Worm (Caenorhabditis elegans) whole organism, midembryonic: Measurements from ENCODE around the gene Y49F6A.12.

ENCODE experiments used
- T22C8.4 ChIP-seq: fragments of 200-800 bp; sonication (Bioruptor generic); IDR thresholded peaks from 2 replicates; pipeline ENCODE4 v1.3.6; 2022; ENCODE audit warnings: missing genetic modification characterization, missing compliant biosample characterization
- cog-1 ChIP-seq: sonication (generic microtip); optimal IDR thresholded peaks from 2 replicates; lab custom pipeline; 2016; ENCODE audit warnings: missing genetic modification characterization, missing compliant biosample characterization
- flt-1 ChIP-seq: fragments of 200-800 bp; sonication (Bioruptor generic); IDR thresholded peaks from 2 replicates; pipeline ENCODE4 v1.3.6; 2022; ENCODE audit warnings: missing genetic modification characterization, missing compliant biosample characterization
- med-1 ChIP-seq: sonication (generic microtip); optimal IDR thresholded peaks from 2 replicates; lab custom pipeline; 2017; ENCODE audit warnings: missing genetic modification characterization, mild to moderate bottlenecking, missing compliant biosample characterization, antibody characterized with exemption, missing genetic modification reagents; ENCODE audit not compliant: insufficient read depth
- tab-1 ChIP-seq: fragments of 200-800 bp; sonication (Bioruptor generic); IDR thresholded peaks from 2 replicates; pipeline ENCODE4 v1.3.6; 2022; ENCODE audit warnings: missing genetic modification characterization, missing compliant biosample characterization
- ztf-23 ChIP-seq: fragments of 200-800 bp; sonication (Bioruptor generic); IDR thresholded peaks from 2 replicates; pipeline ENCODE4 v1.3.6; 2022; ENCODE audit warnings: missing genetic modification reagents, missing genetic modification characterization, missing compliant biosample characterization

ce11 chrII:3560592-3560991, 34.8 kb upstream of the Y49F6A.12 start, which contains the start of gene W10G11.1:
- TF ChIP-seq tab-1 (GFP tag; lab: Robert Waterston, UW) (no peak), med-1 (GFP tag; lab: Kevin White, UChicago) (no peak), cog-1 (tag; lab: Kevin White, UChicago) (no peak), flt-1 (no peak), T22C8.4 (GFP tag; lab: Robert Waterston, UW) (no peak), ztf-23 (no peak)
